Worm (Caenorhabditis elegans): ENCODE data around the gene cchl-1.

ce11 chrII:11236274-11236673, at the start of gene cchl-1:
- TF ChIP-seq snpc-4 (tag; optimal IDR thresholded peaks at IDR 0.05): no peak
- no peak for TF ChIP-seq nhr-237 (tag; optimal IDR thresholded peaks at IDR 0.05)
- TF ChIP-seq pha-4 (tag; optimal IDR thresholded peaks at IDR 0.05): no peak
- no peak for TF ChIP-seq hlh-1 (tag; optimal IDR thresholded peaks at IDR 0.05)
- TF ChIP-seq blmp-1 (tag; optimal IDR thresholded peaks at IDR 0.05): no peak
- TF ChIP-seq lin-13 (tag; optimal IDR thresholded peaks at IDR 0.05): no peak
- TF ChIP-seq ces-1 (GFP tag; optimal IDR thresholded peaks at IDR 0.05): no peak
- no peak for TF ChIP-seq ceh-43 (GFP tag; optimal IDR thresholded peaks at IDR 0.05)
- no peak for TF ChIP-seq elt-3 (tag; optimal IDR thresholded peaks at IDR 0.05)
- TF ChIP-seq sptf-1 (tag; optimal IDR thresholded peaks at IDR 0.05): no peak
- TF ChIP-seq nhr-76 (tag; optimal IDR thresholded peaks at IDR 0.05): no peak
- no peak for TF ChIP-seq lsy-2 (tag; optimal IDR thresholded peaks at IDR 0.05)
- TF ChIP-seq ztf-11 (tag; optimal IDR thresholded peaks at IDR 0.05): no peak
- no peak for TF ChIP-seq ham-2 (GFP tag; optimal IDR thresholded peaks at IDR 0.05)

Data from whole organism, mixed stage, embryonic.